Worm (Caenorhabditis elegans) whole organism, early embryonic: ENCODE results near the gene sup-26.

Experiments used
- B0310.2 ChIP-seq: sonication (generic microtip); optimal IDR thresholded peaks from 2 replicates; lab custom pipeline; 2016; ENCODE audit warnings: mild to moderate bottlenecking, missing genetic modification characterization, missing compliant biosample characterization
- F13C5.2 ChIP-seq: sonication (generic microtip); optimal IDR thresholded peaks from 2 replicates; lab custom pipeline; 2017; ENCODE audit warnings: mild to moderate bottlenecking, missing genetic modification characterization, inconsistent platforms, missing compliant biosample characterization
- aly-1 ChIP-seq: sonication (generic microtip); optimal IDR thresholded peaks from 2 replicates; lab custom pipeline; 2016; ENCODE audit warnings: missing genetic modification characterization, missing compliant biosample characterization
- ama-1 ChIP-seq: fragments of 150-350 bp; optimal IDR thresholded peaks from 2 replicates; lab custom pipeline; 2014
- ceh-13 ChIP-seq: fragments of 200-800 bp; sonication (Bioruptor generic); optimal IDR thresholded peaks from 2 replicates; lab custom pipeline; 2018; ENCODE audit warnings: mild to moderate bottlenecking, missing genetic modification characterization, missing compliant biosample characterization
- ceh-36 ChIP-seq: sonication (generic microtip); optimal IDR thresholded peaks from 2 replicates; lab custom pipeline; 2016; ENCODE audit warnings: missing genetic modification characterization, inconsistent platforms, missing compliant biosample characterization
- ets-7 ChIP-seq: sonication (generic microtip); optimal IDR thresholded peaks from 2 replicates; lab custom pipeline; 2016; ENCODE audit warnings: missing genotype, missing genetic modification characterization, missing compliant biosample characterization
- flt-1 ChIP-seq: fragments of 200-800 bp; sonication (Bioruptor generic); IDR thresholded peaks from 2 replicates; pipeline ENCODE4 v1.3.6; 2022; ENCODE audit warnings: missing genetic modification characterization, missing compliant biosample characterization
- hmbx-1 ChIP-seq: sonication (generic microtip); optimal IDR thresholded peaks from 2 replicates; lab custom pipeline; 2016; ENCODE audit warnings: mild to moderate bottlenecking, missing genetic modification characterization, missing compliant biosample characterization
- hmg-4 ChIP-seq: fragments of 200-800 bp; sonication (Bioruptor generic); optimal IDR thresholded peaks from 2 replicates; lab custom pipeline; 2018; ENCODE audit warnings: mild to moderate bottlenecking, missing genetic modification characterization, missing compliant biosample characterization
- hnd-1 ChIP-seq: sonication (generic microtip); optimal IDR thresholded peaks from 2 replicates; lab custom pipeline; 2016; ENCODE audit warnings: missing genetic modification characterization, missing compliant biosample characterization
- pes-1 ChIP-seq: fragments of 200-800 bp; sonication (Bioruptor generic); IDR thresholded peaks from 2 replicates; pipeline ENCODE4 v1.3.6; 2022; ENCODE audit warnings: missing genetic modification reagents, missing genetic modification characterization, missing compliant biosample characterization
- scrt-1 ChIP-seq: fragments of 200-800 bp; sonication (Bioruptor generic); IDR thresholded peaks from 2 replicates; pipeline ENCODE4 v1.3.6; 2022; ENCODE audit warnings: missing genetic modification characterization, missing compliant biosample characterization
- sea-1 ChIP-seq: fragments of 200-800 bp; sonication (Bioruptor generic); conservative IDR thresholded peaks from 2 replicates; pipeline ENCODE4 v1.3.6; 2022; ENCODE audit warnings: missing genetic modification characterization, missing compliant biosample characterization
- tbx-11 ChIP-seq: fragments of 200-800 bp; sonication (Bioruptor generic); IDR thresholded peaks from 2 replicates; pipeline ENCODE4 v1.3.6; 2022; ENCODE audit warnings: missing genetic modification characterization, missing compliant biosample characterization
- tbx-37 ChIP-seq: fragments of 200-800 bp; sonication (Bioruptor generic); conservative IDR thresholded peaks from 2 replicates; pipeline ENCODE4 v1.3.6; 2022; ENCODE audit warnings: missing genetic modification reagents, missing genetic modification characterization, missing compliant biosample characterization
- tra-4 ChIP-seq: sonication (generic microtip); optimal IDR thresholded peaks from 2 replicates; lab custom pipeline; 2017; ENCODE audit warnings: missing genetic modification characterization, missing compliant biosample characterization

The sup-26 gene

ce11 chrIII:4234642-4235295 lies 45.3 kb downstream of the sup-26 start:
- TF ChIP-seq flt-1 (GFP tag; lab: Robert Waterston, UW) = no peak
- TF ChIP-seq tbx-11 (GFP tag; lab: Robert Waterston, UW) = no peak
- TF ChIP-seq hnd-1 (tag; lab: Kevin White, UChicago) = no peak
- TF ChIP-seq ets-7 (tag; lab: Kevin White, UChicago) = no peak
- TF ChIP-seq tra-4 (tag; lab: Kevin White, UChicago) = no peak
- no peak for TF ChIP-seq F13C5.2 (tag; lab: Kevin White, UChicago)
- no peak for TF ChIP-seq B0310.2 (tag; lab: Kevin White, UChicago)
- no peak for TF ChIP-seq ceh-13 (GFP tag; lab: Kevin White, UChicago)
- no peak for TF ChIP-seq sea-1 (GFP tag; lab: Robert Waterston, UW)
- TF ChIP-seq pes-1 (GFP tag; lab: Robert Waterston, UW) = no peak
- no peak for TF ChIP-seq ceh-36
- TF ChIP-seq ama-1 (lab: Kevin White, UChicago) = no peak
- no peak for TF ChIP-seq hmbx-1 (tag; lab: Kevin White, UChicago)
- no peak for TF ChIP-seq tbx-37 (GFP tag; lab: Robert Waterston, UW)

ce11 chrIII:4232811-4233269 lies 47.2 kb downstream of the sup-26 start, which contains the start of gene nhr-20:
Gene nhr-20 (minus strand): TSS chrIII:4233219.
- TF ChIP-seq ceh-36 (no peak), ama-1 (lab: Kevin White, UChicago) (no peak), tra-4 (tag; lab: Kevin White, UChicago) (no peak), aly-1 (tag; lab: Kevin White, UChicago) (no peak), pes-1 (GFP tag; lab: Robert Waterston, UW) (no peak), hnd-1 (tag; lab: Kevin White, UChicago) (no peak), hmbx-1 (tag; lab: Kevin White, UChicago) (no peak), sea-1 (GFP tag; lab: Robert Waterston, UW) (no peak), B0310.2 (tag; lab: Kevin White, UChicago) (no peak), tbx-37 (GFP tag; lab: Robert Waterston, UW) (no peak), F13C5.2 (tag; lab: Kevin White, UChicago) (no peak), tbx-11 (GFP tag; lab: Robert Waterston, UW) (no peak)

ce11 chrIII:4231372-4231771 lies 48.7 kb downstream of the sup-26 start:
- TF ChIP-seq tbx-37 (GFP tag; lab: Robert Waterston, UW) (no peak), F13C5.2 (tag; lab: Kevin White, UChicago) (no peak), tra-4 (tag; lab: Kevin White, UChicago) (no peak)

ce11 chrIII:4230092-4230491 lies 49.9 kb downstream of the sup-26 start:
- TF ChIP-seq tbx-37 (GFP tag; lab: Robert Waterston, UW) (no peak), flt-1 (GFP tag; lab: Robert Waterston, UW) (no peak), B0310.2 (tag; lab: Kevin White, UChicago) (no peak), hnd-1 (tag; lab: Kevin White, UChicago) (no peak), pes-1 (GFP tag; lab: Robert Waterston, UW) (no peak), ceh-13 (GFP tag; lab: Kevin White, UChicago) (no peak), F13C5.2 (tag; lab: Kevin White, UChicago) (no peak), hmg-4 (GFP tag; lab: Kevin White, UChicago) (no peak), tbx-11 (GFP tag; lab: Robert Waterston, UW) (no peak), aly-1 (tag; lab: Kevin White, UChicago) (no peak), ceh-36 (no peak), ets-7 (tag; lab: Kevin White, UChicago) (no peak), hmbx-1 (tag; lab: Kevin White, UChicago) (no peak), ama-1 (lab: Kevin White, UChicago) (no peak)

ce11 chrIII:4228841-4229240 lies 51.2 kb downstream of the sup-26 start, which contains the start of gene F43C1.5:
Gene F43C1.5 (plus strand): TSS chrIII:4229141.
- TF ChIP-seq hmg-4 (GFP tag; lab: Kevin White, UChicago) = no peak
- TF ChIP-seq ama-1 (lab: Kevin White, UChicago) = no peak
- no peak for TF ChIP-seq pes-1 (GFP tag; lab: Robert Waterston, UW)
- no peak for TF ChIP-seq sea-1 (GFP tag; lab: Robert Waterston, UW)
- TF ChIP-seq F13C5.2 (tag; lab: Kevin White, UChicago) = no peak
- no peak for TF ChIP-seq hnd-1 (tag; lab: Kevin White, UChicago)
- no peak for TF ChIP-seq ceh-13 (GFP tag; lab: Kevin White, UChicago)
- TF ChIP-seq aly-1 (tag; lab: Kevin White, UChicago) = no peak
- no peak for TF ChIP-seq scrt-1 (GFP tag; lab: Robert Waterston, UW)
- TF ChIP-seq tra-4 (tag; lab: Kevin White, UChicago) = no peak
- TF ChIP-seq hmbx-1 (tag; lab: Kevin White, UChicago) = no peak
- no peak for TF ChIP-seq B0310.2 (tag; lab: Kevin White, UChicago)
- no peak for TF ChIP-seq tbx-11 (GFP tag; lab: Robert Waterston, UW)
- no peak for TF ChIP-seq tbx-37 (GFP tag; lab: Robert Waterston, UW)
- TF ChIP-seq ceh-36 = no peak
- no peak for TF ChIP-seq flt-1 (GFP tag; lab: Robert Waterston, UW)
- no peak for TF ChIP-seq ets-7 (tag; lab: Kevin White, UChicago)

- TF ChIP-seq ceh-13 (GFP tag; lab: Kevin White, UChicago) = no peak
- no peak for TF ChIP-seq sea-1 (GFP tag; lab: Robert Waterston, UW)
- TF ChIP-seq ama-1 (lab: Kevin White, UChicago) = no peak
- TF ChIP-seq hmg-4 (GFP tag; lab: Kevin White, UChicago) = no peak
- no peak for TF ChIP-seq tbx-11 (GFP tag; lab: Robert Waterston, UW)
- no peak for TF ChIP-seq F13C5.2 (tag; lab: Kevin White, UChicago)
Measured at ce11 chrIII:4228008-4228407, 52.0 kb downstream of the sup-26 start, which contains the start of gene mpk-1. Gene mpk-1 (minus strand): TSS chrIII:4228108.
